Fruit fly (Drosophila melanogaster) whole organism, embryonic: Measurements from ENCODE around the gene CG11842.

ENCODE experiments used
- BEAF-32 ChIP-seq: fragments of 200-800 bp; sonication (Bioruptor generic); optimal IDR thresholded peaks from 3 replicates; lab custom pipeline; 2017; ENCODE audit warnings: missing biosample characterization, missing genetic modification characterization, mild to moderate bottlenecking, moderate library complexity, missing genetic modification reagents
- CG11504 ChIP-seq: fragments of 200-800 bp; sonication (Bioruptor generic); optimal IDR thresholded peaks from 3 replicates; lab custom pipeline; 2019; ENCODE audit warnings: missing biosample characterization, mild to moderate bottlenecking, missing genetic modification characterization, moderate library complexity
- CG12071 ChIP-seq: fragments of 200-800 bp; sonication (Bioruptor generic); optimal IDR thresholded peaks from 3 replicates; lab custom pipeline; 2018; ENCODE audit warnings: missing biosample characterization, mild to moderate bottlenecking, missing genetic modification characterization
- CG13287 ChIP-seq: fragments of 200-800 bp; sonication (Bioruptor generic); IDR thresholded peaks from 2 replicates; pipeline ENCODE4 v1.3.6; 2022; ENCODE audit warnings: missing biosample characterization, missing genetic modification characterization; ENCODE audit not compliant: partially characterized antibody
- CG15269 ChIP-seq: fragments of 200-800 bp; sonication (Bioruptor generic); optimal IDR thresholded peaks from 2 replicates; lab custom pipeline; 2018; ENCODE audit warnings: missing biosample characterization, mild to moderate bottlenecking, missing genetic modification characterization, moderate library complexity
- CG1529 ChIP-seq: fragments of 200-800 bp; sonication (Bioruptor generic); optimal IDR thresholded peaks from 3 replicates; lab custom pipeline; 2018; ENCODE audit warnings: missing biosample characterization, missing genetic modification characterization
- CG17361 ChIP-seq: fragments of 200-800 bp; sonication (Bioruptor generic); IDR thresholded peaks from 3 replicates; pipeline ENCODE4 v1.3.6; 2022; ENCODE audit warnings: missing biosample characterization, missing genetic modification characterization
- CG2116 ChIP-seq: fragments of 200-800 bp; sonication (Bioruptor generic); optimal IDR thresholded peaks from 3 replicates; lab custom pipeline; 2018; ENCODE audit warnings: missing biosample characterization, mild to moderate bottlenecking, missing genetic modification characterization
- CG2120 ChIP-seq: fragments of 200-800 bp; sonication (Bioruptor generic); optimal IDR thresholded peaks from 3 replicates; lab custom pipeline; 2016; ENCODE audit warnings: missing biosample characterization, missing genetic modification characterization
- CG2202 ChIP-seq: fragments of 200-800 bp; sonication (Bioruptor generic); optimal IDR thresholded peaks from 2 replicates; lab custom pipeline; 2018; ENCODE audit warnings: missing biosample characterization, mild to moderate bottlenecking, missing genetic modification characterization
- CG2678 ChIP-seq: fragments of 200-800 bp; sonication (Bioruptor generic); optimal IDR thresholded peaks from 3 replicates; lab custom pipeline; 2019; ENCODE audit warnings: missing biosample characterization, mild to moderate bottlenecking, missing genetic modification characterization, moderate library complexity
- CG30403 ChIP-seq: fragments of 200-800 bp; sonication (Bioruptor generic); optimal IDR thresholded peaks from 3 replicates; lab custom pipeline; 2016; ENCODE audit warnings: missing biosample characterization, missing genetic modification characterization
- CG4854 ChIP-seq: fragments of 200-800 bp; sonication (Bioruptor generic); optimal IDR thresholded peaks from 2 replicates; lab custom pipeline; 2016; ENCODE audit warnings: missing biosample characterization, missing genetic modification characterization, inconsistent platforms
- CG5245 ChIP-seq: fragments of 200-800 bp; sonication (Bioruptor generic); optimal IDR thresholded peaks from 3 replicates; lab custom pipeline; 2016; ENCODE audit warnings: missing biosample characterization, missing genetic modification characterization
- CG6654 ChIP-seq: fragments of 200-800 bp; sonication (Bioruptor generic); optimal IDR thresholded peaks from 2 replicates; lab custom pipeline; 2017; ENCODE audit warnings: missing biosample characterization, mild to moderate bottlenecking, missing genetic modification characterization
- CG6791 ChIP-seq: fragments of 200-800 bp; sonication (Bioruptor generic); IDR thresholded peaks from 3 replicates; pipeline ENCODE4 v1.3.6; 2022; ENCODE audit warnings: missing biosample characterization, missing genetic modification characterization; ENCODE audit not compliant: partially characterized antibody
- CG7357 ChIP-seq: fragments of 200-800 bp; sonication (Bioruptor generic); IDR thresholded peaks from 3 replicates; pipeline ENCODE4 v1.3.6; 2022; ENCODE audit warnings: missing biosample characterization, missing genetic modification characterization
- CG9727 ChIP-seq: fragments of 200-800 bp; sonication (Bioruptor generic); optimal IDR thresholded peaks from 3 replicates; lab custom pipeline; 2017; ENCODE audit warnings: missing biosample characterization, mild to moderate bottlenecking, missing genetic modification characterization
- CG9932 ChIP-seq: fragments of 200-800 bp; sonication (Bioruptor generic); IDR thresholded peaks from 2 replicates; pipeline ENCODE4 v1.3.6; 2022; ENCODE audit warnings: missing biosample characterization, missing genetic modification characterization
- HLHmδ ChIP-seq: fragments of 200-800 bp; sonication (Bioruptor generic); optimal IDR thresholded peaks from 2 replicates; lab custom pipeline; 2018; ENCODE audit warnings: missing biosample characterization, mild to moderate bottlenecking, missing genetic modification characterization, moderate library complexity
- Lpt ChIP-seq: fragments of >200 bp; optimal IDR thresholded peaks from 2 replicates; lab custom pipeline; 2018; ENCODE audit warnings: missing biosample characterization, missing genetic modification characterization
- NfI ChIP-seq: fragments of 200-800 bp; sonication (Bioruptor generic); optimal IDR thresholded peaks from 3 replicates; lab custom pipeline; 2018; ENCODE audit warnings: missing biosample characterization, mild to moderate bottlenecking, missing genetic modification characterization, moderate library complexity
- Ravus ChIP-seq: fragments of 200-800 bp; sonication (Bioruptor generic); IDR thresholded peaks from 2 replicates; pipeline ENCODE4 v1.3.6; 2022; ENCODE audit warnings: missing biosample characterization, missing genetic modification characterization
- Rx ChIP-seq: fragments of 200-800 bp; sonication (Bioruptor generic); IDR thresholded peaks from 2 replicates; pipeline ENCODE4 v1.3.6; 2022; ENCODE audit warnings: missing biosample characterization, missing genetic modification characterization
- Scr ChIP-seq: fragments of 200-800 bp; sonication (Bioruptor generic); IDR thresholded peaks from 2 replicates; pipeline ENCODE4 v1.3.6; 2022; ENCODE audit warnings: missing biosample characterization, missing genetic modification characterization; ENCODE audit not compliant: partially characterized antibody
- bab2 ChIP-seq: fragments of 200-800 bp; sonication (Bioruptor generic); optimal IDR thresholded peaks from 2 replicates; lab custom pipeline; 2016; ENCODE audit warnings: missing biosample characterization, missing genetic modification characterization
- bowl ChIP-seq: fragments of 200-800 bp; sonication (Bioruptor generic); IDR thresholded peaks from 2 replicates; pipeline ENCODE4 v1.3.6; 2022; ENCODE audit warnings: missing biosample characterization, missing genetic modification characterization
- btn ChIP-seq: fragments of 200-800 bp; sonication (Bioruptor generic); optimal IDR thresholded peaks from 2 replicates; lab custom pipeline; 2016; ENCODE audit warnings: missing biosample characterization, missing genetic modification characterization
- caup ChIP-seq: fragments of 200-800 bp; sonication (Bioruptor generic); optimal IDR thresholded peaks from 3 replicates; lab custom pipeline; 2017; ENCODE audit warnings: missing biosample characterization, mild to moderate bottlenecking, missing genetic modification characterization, moderate library complexity; ENCODE audit not compliant: severe bottlenecking
- dati ChIP-seq: fragments of 200-800 bp; sonication (Bioruptor generic); IDR thresholded peaks from 2 replicates; pipeline ENCODE4 v1.3.6; 2022; ENCODE audit warnings: missing biosample characterization, missing genetic modification characterization
- emc ChIP-seq: fragments of 200-800 bp; sonication (Bioruptor generic); optimal IDR thresholded peaks from 2 replicates; lab custom pipeline; 2016; ENCODE audit warnings: missing biosample characterization, missing genetic modification characterization
- gce ChIP-seq: fragments of 200-800 bp; sonication (Bioruptor generic); IDR thresholded peaks from 3 replicates; pipeline ENCODE4 v1.3.6; 2022; ENCODE audit warnings: missing biosample characterization, missing genetic modification characterization
- hb ChIP-seq: fragments of 200-800 bp; sonication (Bioruptor generic); IDR thresholded peaks from 3 replicates; pipeline ENCODE4 v1.3.6; 2022; ENCODE audit warnings: missing biosample characterization, missing genetic modification characterization; ENCODE audit not compliant: partially characterized antibody
- her ChIP-seq: fragments of 200-800 bp; sonication (Bioruptor generic); optimal IDR thresholded peaks from 2 replicates; lab custom pipeline; 2016; ENCODE audit warnings: missing biosample characterization, missing genetic modification characterization
- hth ChIP-seq: fragments of >200 bp; optimal IDR thresholded peaks from 2 replicates; lab custom pipeline; 2017; ENCODE audit warnings: inconsistent platforms
- lola ChIP-seq, 3 experiments: fragments of >200 bp in 2 of 3; fragments of 200-800 bp in 1 of 3; sonication (Bioruptor generic) in 1 of 3; optimal IDR thresholded peaks; 2 replicates each; lab custom pipeline; 2017 to 2019; ENCODE audit warnings: missing biosample characterization in 3 of 3, missing genetic modification characterization in 3 of 3, mild to moderate bottlenecking in 1 of 3, moderate library complexity in 1 of 3
- nau ChIP-seq: fragments of 200-800 bp; sonication (Bioruptor generic); optimal IDR thresholded peaks from 3 replicates; lab custom pipeline; 2017; ENCODE audit warnings: missing biosample characterization, mild to moderate bottlenecking, missing genetic modification characterization, missing genetic modification reagents
- nerfin-1 ChIP-seq: fragments of 200-800 bp; sonication (Bioruptor generic); optimal IDR thresholded peaks from 3 replicates; lab custom pipeline; 2019; ENCODE audit warnings: missing biosample characterization, mild to moderate bottlenecking, missing genetic modification characterization, moderate library complexity
- nerfin-2 ChIP-seq: fragments of 200-800 bp; sonication (Bioruptor generic); IDR thresholded peaks from 2 replicates; pipeline ENCODE4 v1.3.6; 2022; ENCODE audit warnings: missing biosample characterization, missing genetic modification characterization; ENCODE audit not compliant: partially characterized antibody
- pros ChIP-seq: fragments of 200-800 bp; sonication (Bioruptor generic); optimal IDR thresholded peaks from 3 replicates; lab custom pipeline; 2019; ENCODE audit warnings: missing biosample characterization, mild to moderate bottlenecking, missing genetic modification characterization, moderate library complexity
- repo ChIP-seq: fragments of 200-800 bp; sonication (Bioruptor generic); optimal IDR thresholded peaks from 2 replicates; lab custom pipeline; 2016; ENCODE audit warnings: missing biosample characterization, missing genetic modification characterization
- salm ChIP-seq: fragments of 200-800 bp; sonication (Bioruptor generic); optimal IDR thresholded peaks from 2 replicates; lab custom pipeline; 2018; ENCODE audit warnings: missing biosample characterization, mild to moderate bottlenecking, missing genetic modification characterization
- scrt ChIP-seq: fragments of 200-800 bp; sonication (Bioruptor generic); optimal IDR thresholded peaks from 2 replicates; lab custom pipeline; 2018; ENCODE audit warnings: missing biosample characterization, mild to moderate bottlenecking, missing genetic modification characterization, moderate library complexity
- shn ChIP-seq: fragments of 200-800 bp; sonication (Bioruptor generic); optimal IDR thresholded peaks from 3 replicates; lab custom pipeline; 2016; ENCODE audit warnings: missing biosample characterization, missing genetic modification characterization
- sisA ChIP-seq: fragments of 200-800 bp; sonication (Bioruptor generic); IDR thresholded peaks from 2 replicates; pipeline ENCODE4 v1.3.6; 2022; ENCODE audit warnings: missing biosample characterization, missing genetic modification characterization
- ssp ChIP-seq: fragments of 200-800 bp; sonication (Bioruptor generic); IDR thresholded peaks from 2 replicates; pipeline ENCODE4 v1.3.6; 2022; ENCODE audit warnings: missing biosample characterization, missing genetic modification characterization
- stc ChIP-seq: fragments of 200-800 bp; sonication (Bioruptor generic); IDR thresholded peaks from 2 replicates; pipeline ENCODE4 v1.3.6; 2022; ENCODE audit warnings: missing biosample characterization, missing genetic modification characterization
- tgo ChIP-seq: fragments of 200-800 bp; sonication (Bioruptor generic); IDR thresholded peaks from 3 replicates; pipeline ENCODE4 v1.3.6; 2022; ENCODE audit warnings: missing biosample characterization, missing genetic modification characterization
- vnd ChIP-seq: fragments of 200-800 bp; sonication (Bioruptor generic); IDR thresholded peaks from 3 replicates; pipeline ENCODE4 v1.3.6; 2022; ENCODE audit warnings: missing biosample characterization, missing genetic modification characterization; ENCODE audit not compliant: partially characterized antibody
- z ChIP-seq: fragments of 200-800 bp; sonication (Bioruptor generic); IDR thresholded peaks from 3 replicates; pipeline ENCODE4 v1.3.6; 2022; ENCODE audit warnings: missing biosample characterization, missing genetic modification characterization

Gene CG11842

dm6 chr3R:29063207-29063920 is 10.9 kb downstream of the CG11842 start (continued):
- TF ChIP-seq NfI (peak; percentile 78), sisA (no peak), z (GFP tag; lab: Robert Waterston, UW) (no peak), scrt (GFP tag; lab: Kevin White, UChicago) (no peak), emc (GFP tag; lab: Kevin White, UChicago) (no peak), CG2678 (tag; lab: Kevin White, UChicago) (peak; percentile 89), CG2116 (GFP tag; lab: Kevin White, UChicago) (peak; percentile 78), CG9727 (peak; percentile 83), Rx (GFP tag; lab: Robert Waterston, UW) (no peak), tgo (GFP tag; lab: Robert Waterston, UW) (no peak), Scr (no peak), ssp (GFP tag; lab: Robert Waterston, UW) (no peak), CG17361 (no peak), CG7357 (no peak; the same call in 2 of the 3 replicates), her (GFP tag; lab: Kevin White, UChicago) (peak; percentile 59), CG6791 (no peak), CG2120 (GFP tag; lab: Kevin White, UChicago) (peak; percentile 74), CG11504 (tag; lab: Kevin White, UChicago) (peak; percentile 85), nerfin-1 (tag; lab: Kevin White, UChicago) (peak; percentile 59), dati (no peak), stc (GFP tag; lab: Robert Waterston, UW) (no peak), CG13287 (no peak), caup (GFP tag; lab: Kevin White, UChicago) (peak; percentile 56), CG6654 (GFP tag; lab: Kevin White, UChicago) (peak; percentile 23), lola (GFP tag; optimal IDR thresholded peaks at IDR 0.05; lab: Kevin White, UChicago) (peak in 1 of 3 experiments; percentile 76), CG5245 (GFP tag; lab: Kevin White, UChicago) (no peak), CG30403 (GFP tag; lab: Kevin White, UChicago) (peak; percentile 78), vnd (GFP tag; lab: Robert Waterston, UW) (no peak), Ravus (GFP tag; lab: Robert Waterston, UW) (no peak), CG15269 (tag; lab: Kevin White, UChicago) (peak; percentile 87), CG12071 (GFP tag; lab: Kevin White, UChicago) (no peak), CG2202 (tag; lab: Kevin White, UChicago) (no peak), gce (no peak), BEAF-32 (GFP tag; lab: Kevin White, UChicago) (peak; percentile 97), nau (GFP tag; lab: Kevin White, UChicago) (no peak), bab2 (GFP tag; lab: Kevin White, UChicago) (peak; percentile 52), hb (GFP tag; lab: Robert Waterston, UW) (no peak), salm (tag; lab: Kevin White, UChicago) (no peak), Lpt (GFP tag; lab: Kevin White, UChicago) (no peak), HLHmδ (peak; percentile 31), repo (no peak), pros (GFP tag; lab: Kevin White, UChicago) (no peak), btn (peak; percentile 10), bowl (GFP tag; lab: Robert Waterston, UW) (no peak), shn (GFP tag; lab: Kevin White, UChicago) (peak; percentile 56), CG1529 (GFP tag; lab: Kevin White, UChicago) (peak; percentile 45), nerfin-2 (GFP tag; lab: Robert Waterston, UW) (no peak), CG4854 (GFP tag; lab: Kevin White, UChicago) (peak; percentile 48), CG9932 (GFP tag; lab: Robert Waterston, UW) (no peak), hth (no peak)
